Fruit fly (Drosophila melanogaster) whole organism, embryonic: Measurements from ENCODE around the gene Galphai.

ENCODE experiments used
- CG10565 ChIP-seq: fragments of 200-800 bp; sonication (Bioruptor generic); optimal IDR thresholded peaks from 3 replicates; lab custom pipeline; 2016; ENCODE audit warnings: missing biosample characterization, mild to moderate bottlenecking, missing genetic modification characterization
- CG11504 ChIP-seq: fragments of 200-800 bp; sonication (Bioruptor generic); optimal IDR thresholded peaks from 3 replicates; lab custom pipeline; 2019; ENCODE audit warnings: missing biosample characterization, mild to moderate bottlenecking, missing genetic modification characterization, moderate library complexity
- CG11695 ChIP-seq: fragments of 200-800 bp; sonication (Bioruptor generic); IDR thresholded peaks from 3 replicates; pipeline ENCODE4 v1.3.6; 2022; ENCODE audit warnings: missing biosample characterization, missing genetic modification characterization
- CG12942 ChIP-seq: fragments of 200-800 bp; sonication (Bioruptor generic); optimal IDR thresholded peaks from 3 replicates; lab custom pipeline; 2016; ENCODE audit warnings: missing biosample characterization, missing genetic modification characterization
- CG13624 ChIP-seq: fragments of 200-800 bp; sonication (Bioruptor generic); optimal IDR thresholded peaks from 2 replicates; lab custom pipeline; 2016; ENCODE audit warnings: missing biosample characterization, missing genetic modification characterization
- CG14050 ChIP-seq: fragments of 200-800 bp; sonication (Bioruptor generic); IDR thresholded peaks from 3 replicates; pipeline ENCODE4 v1.3.6; 2022; ENCODE audit warnings: missing biosample characterization, missing genetic modification characterization
- CG14710 ChIP-seq: fragments of 200-800 bp; sonication (Bioruptor generic); optimal IDR thresholded peaks from 3 replicates; lab custom pipeline; 2019; ENCODE audit warnings: missing biosample characterization, mild to moderate bottlenecking, missing genetic modification characterization, moderate library complexity
- CG15073 ChIP-seq: fragments of 200-800 bp; sonication (Bioruptor generic); optimal IDR thresholded peaks from 2 replicates; lab custom pipeline; 2016; ENCODE audit warnings: missing biosample characterization, missing genetic modification characterization
- CG16813 ChIP-seq: fragments of 200-800 bp; sonication (Bioruptor generic); IDR thresholded peaks from 3 replicates; pipeline ENCODE4 v1.3.6; 2022; ENCODE audit warnings: missing biosample characterization, missing genetic modification characterization; ENCODE audit not compliant: partially characterized antibody
- CG17568 ChIP-seq: fragments of 200-800 bp; sonication (Bioruptor generic); optimal IDR thresholded peaks from 2 replicates; lab custom pipeline; 2018; ENCODE audit warnings: missing biosample characterization, mild to moderate bottlenecking, missing genetic modification characterization, moderate library complexity
- CG2120 ChIP-seq: fragments of 200-800 bp; sonication (Bioruptor generic); optimal IDR thresholded peaks from 3 replicates; lab custom pipeline; 2016; ENCODE audit warnings: missing biosample characterization, missing genetic modification characterization
- CG2889 ChIP-seq: fragments of 200-800 bp; sonication (Bioruptor generic); IDR thresholded peaks from 3 replicates; pipeline ENCODE4 v1.3.6; 2022; ENCODE audit warnings: missing biosample characterization, missing genetic modification characterization
- CG3847 ChIP-seq: fragments of 200-800 bp; sonication (Bioruptor generic); IDR thresholded peaks from 2 replicates; pipeline ENCODE4 v1.3.6; 2022; ENCODE audit warnings: missing biosample characterization, missing genetic modification characterization
- CG4328 ChIP-seq: fragments of 200-800 bp; sonication (Bioruptor generic); optimal IDR thresholded peaks from 3 replicates; lab custom pipeline; 2017; ENCODE audit warnings: missing biosample characterization, missing genetic modification reagents, missing genetic modification characterization
- CG43689 ChIP-seq: fragments of 200-800 bp; sonication (Bioruptor generic); IDR thresholded peaks from 2 replicates; pipeline ENCODE4 v1.3.6; 2022; ENCODE audit warnings: missing biosample characterization, missing genetic modification characterization
- CG4424 ChIP-seq: fragments of 200-800 bp; sonication (Bioruptor generic); optimal IDR thresholded peaks from 3 replicates; lab custom pipeline; 2016; ENCODE audit warnings: missing biosample characterization, missing genetic modification characterization
- CG4707 ChIP-seq: fragments of 200-800 bp; sonication (Bioruptor generic); optimal IDR thresholded peaks from 2 replicates; lab custom pipeline; 2018; ENCODE audit warnings: missing biosample characterization, mild to moderate bottlenecking, missing genetic modification characterization, moderate library complexity
- CG4820 ChIP-seq: fragments of 200-800 bp; sonication (Bioruptor generic); optimal IDR thresholded peaks from 3 replicates; lab custom pipeline; 2016; ENCODE audit warnings: missing biosample characterization, missing genetic modification characterization
- CG5245 ChIP-seq: fragments of 200-800 bp; sonication (Bioruptor generic); optimal IDR thresholded peaks from 3 replicates; lab custom pipeline; 2016; ENCODE audit warnings: missing biosample characterization, missing genetic modification characterization
- CG8924 ChIP-seq: fragments of 200-800 bp; optimal IDR thresholded peaks from 3 replicates; lab custom pipeline; 2019; ENCODE audit warnings: missing biosample characterization, mild to moderate bottlenecking, missing genetic modification characterization, moderate library complexity
- CkIIα-i1 ChIP-seq: fragments of 200-800 bp; sonication (Bioruptor generic); IDR thresholded peaks from 2 replicates; pipeline ENCODE4 v1.3.6; 2022; ENCODE audit warnings: missing biosample characterization, missing genetic modification characterization
- Dp ChIP-seq: fragments of 200-800 bp; sonication (Bioruptor generic); optimal IDR thresholded peaks from 2 replicates; lab custom pipeline; 2018; ENCODE audit warnings: missing biosample characterization, mild to moderate bottlenecking, missing genetic modification characterization, moderate library complexity
- E2f1 ChIP-seq: fragments of 200-800 bp; sonication (Bioruptor generic); IDR thresholded peaks from 2 replicates; pipeline ENCODE4 v1.3.6; 2022; ENCODE audit warnings: missing biosample characterization, missing genetic modification characterization
- E2f2 ChIP-seq: fragments of 200-800 bp; sonication (Bioruptor generic); IDR thresholded peaks from 2 replicates; pipeline ENCODE4 v1.3.6; 2022; ENCODE audit warnings: missing biosample characterization, missing genetic modification characterization
- Eip74EF ChIP-seq, 2 experiments: fragments of 200-800 bp in 1 of 2; fragments of >200 bp in 1 of 2; sonication (Bioruptor generic) in 1 of 2; optimal IDR thresholded peaks; 2 replicates each; lab custom pipeline; 2017 to 2019; ENCODE audit warnings: missing biosample characterization in 2 of 2, missing genetic modification characterization in 2 of 2, mild to moderate bottlenecking in 1 of 2, moderate library complexity in 1 of 2
- H15 ChIP-seq: fragments of 200-800 bp; sonication (Bioruptor generic); IDR thresholded peaks from 3 replicates; pipeline ENCODE4 v1.3.6; 2022; ENCODE audit warnings: missing biosample characterization, missing genetic modification characterization
- HLH4C ChIP-seq: fragments of 200-800 bp; sonication (Bioruptor generic); IDR thresholded peaks from 3 replicates; pipeline ENCODE4 v1.3.6; 2022; ENCODE audit warnings: missing biosample characterization, missing genetic modification characterization; ENCODE audit not compliant: partially characterized antibody
- HmgZ ChIP-seq: fragments of 200-800 bp; sonication (Bioruptor generic); optimal IDR thresholded peaks from 2 replicates; lab custom pipeline; 2018; ENCODE audit warnings: missing biosample characterization, mild to moderate bottlenecking, missing genetic modification characterization
- Lim3 ChIP-seq: fragments of 200-800 bp; sonication (Bioruptor generic); IDR thresholded peaks from 2 replicates; pipeline ENCODE4 v1.3.6; 2022; ENCODE audit warnings: missing biosample characterization, missing genetic modification characterization
- Max ChIP-seq: fragments of 200-800 bp; sonication (Bioruptor generic); optimal IDR thresholded peaks from 2 replicates; lab custom pipeline; 2016; ENCODE audit warnings: missing biosample characterization, mild to moderate bottlenecking, missing genetic modification characterization
- NFAT ChIP-seq: fragments of 200-800 bp; sonication (Bioruptor generic); IDR thresholded peaks from 2 replicates; pipeline ENCODE4 v1.3.6; 2022; ENCODE audit warnings: missing biosample characterization, missing genetic modification characterization
- Pdp1 ChIP-seq, 2 experiments: fragments of 200-800 bp; sonication (Bioruptor generic); optimal IDR thresholded peaks; 3 replicates each; lab custom pipeline; 2016; ENCODE audit warnings: missing biosample characterization in 2 of 2, missing genetic modification characterization in 2 of 2, mild to moderate bottlenecking in 1 of 2, moderate library complexity in 1 of 2
- Ptx1 ChIP-seq: fragments of 200-800 bp; sonication (Bioruptor generic); IDR thresholded peaks from 2 replicates; pipeline ENCODE4 v1.3.6; 2022; ENCODE audit warnings: missing biosample characterization, missing genetic modification characterization
- Spps ChIP-seq: fragments of 200-800 bp; sonication (Bioruptor generic); optimal IDR thresholded peaks from 2 replicates; lab custom pipeline; 2018; ENCODE audit warnings: missing biosample characterization, mild to moderate bottlenecking, missing genetic modification characterization
- bab2 ChIP-seq: fragments of 200-800 bp; sonication (Bioruptor generic); optimal IDR thresholded peaks from 2 replicates; lab custom pipeline; 2016; ENCODE audit warnings: missing biosample characterization, missing genetic modification characterization
- da ChIP-seq: fragments of 200-800 bp; sonication (Bioruptor generic); optimal IDR thresholded peaks from 2 replicates; lab custom pipeline; 2016; ENCODE audit warnings: missing biosample characterization, missing genetic modification characterization
- dan ChIP-seq: fragments of 200-800 bp; sonication (Bioruptor generic); IDR thresholded peaks from 2 replicates; pipeline ENCODE4 v1.3.6; 2022; ENCODE audit warnings: missing biosample characterization, missing genetic modification characterization
- dysf ChIP-seq: fragments of 200-800 bp; sonication (Bioruptor generic); IDR thresholded peaks from 3 replicates; pipeline ENCODE4 v1.3.6; 2022; ENCODE audit warnings: missing biosample characterization, missing genetic modification characterization
- gsb-n ChIP-seq: fragments of 200-800 bp; sonication (Bioruptor generic); optimal IDR thresholded peaks from 3 replicates; lab custom pipeline; 2018; ENCODE audit warnings: missing biosample characterization, mild to moderate bottlenecking, missing genetic modification characterization
- ham ChIP-seq: fragments of 200-800 bp; sonication (Bioruptor generic); IDR thresholded peaks from 2 replicates; pipeline ENCODE4 v1.3.6; 2022; ENCODE audit warnings: missing biosample characterization, missing genetic modification characterization
- her ChIP-seq: fragments of 200-800 bp; sonication (Bioruptor generic); optimal IDR thresholded peaks from 2 replicates; lab custom pipeline; 2016; ENCODE audit warnings: missing biosample characterization, missing genetic modification characterization
- lov ChIP-seq, 2 experiments: fragments of 200-800 bp in 1 of 2; fragments of >200 bp in 1 of 2; sonication (Bioruptor generic) in 1 of 2; IDR thresholded peaks in 1 of 2; optimal IDR thresholded peaks in 1 of 2; 2 replicates in 1 of 2; 3 replicates in 1 of 2; pipeline versions ENCODE4 v1.3.6 to Lab custom; 2017 to 2022; ENCODE audit warnings: missing biosample characterization in 1 of 2, missing genetic modification characterization in 1 of 2
- pita ChIP-seq: fragments of 200-800 bp; sonication (Bioruptor generic); optimal IDR thresholded peaks from 2 replicates; lab custom pipeline; 2017; ENCODE audit warnings: missing biosample characterization, mild to moderate bottlenecking, missing genetic modification characterization
- sc ChIP-seq, 3 experiments: fragments of >200 bp in 2 of 3; fragments of 200-800 bp in 1 of 3; sonication (Bioruptor generic) in 1 of 3; optimal IDR thresholded peaks; 2 replicates in 2 of 3; 3 replicates in 1 of 3; lab custom pipeline; 2017; ENCODE audit warnings: mild to moderate bottlenecking in 1 of 3, missing biosample characterization in 1 of 3, missing genetic modification characterization in 1 of 3, missing genetic modification reagents in 1 of 3
- schlank ChIP-seq: fragments of 200-800 bp; sonication (Bioruptor generic); optimal IDR thresholded peaks from 2 replicates; lab custom pipeline; 2018; ENCODE audit warnings: missing biosample characterization, mild to moderate bottlenecking, missing genetic modification characterization
- sens ChIP-seq: fragments of 200-800 bp; sonication (Bioruptor generic); peaks from one replicate; lab custom pipeline; 2016; ENCODE audit warnings: missing biosample characterization, missing genetic modification characterization
- slp2 ChIP-seq: fragments of 200-800 bp; sonication (Bioruptor generic); optimal IDR thresholded peaks from 2 replicates; lab custom pipeline; 2016; ENCODE audit warnings: missing biosample characterization, missing genetic modification characterization
- so ChIP-seq: fragments of 200-800 bp; sonication (Bioruptor generic); IDR thresholded peaks from 3 replicates; pipeline ENCODE4 v1.3.6; 2022; ENCODE audit warnings: missing biosample characterization, missing genetic modification characterization
- stwl ChIP-seq: fragments of 200-800 bp; sonication (Bioruptor generic); optimal IDR thresholded peaks from 3 replicates; lab custom pipeline; 2018; ENCODE audit warnings: missing biosample characterization, mild to moderate bottlenecking, missing genetic modification characterization, moderate library complexity
- unpg ChIP-seq: fragments of 200-800 bp; sonication (Bioruptor generic); optimal IDR thresholded peaks from 3 replicates; lab custom pipeline; 2018; ENCODE audit warnings: missing biosample characterization, mild to moderate bottlenecking, missing genetic modification characterization, moderate library complexity

The Galphai gene

dm6 chr3L:6981823-6982222, 2.0 kb upstream of the Galphai start (continued):
- TF ChIP-seq HLH4C, result no peak
- no peak for TF ChIP-seq CG17568
- TF ChIP-seq CG43689 (GFP tag; lab: Robert Waterston, UW), result no peak
- no peak for TF ChIP-seq CG2120 (GFP tag; lab: Kevin White, UChicago)
- peak; percentile 32 for TF ChIP-seq gsb-n (tag; lab: Kevin White, UChicago)
- TF ChIP-seq ham (GFP tag; lab: Robert Waterston, UW), result no peak
- TF ChIP-seq CG10565, result no peak
- TF ChIP-seq lov (optimal IDR thresholded peaks at IDR 0.05; lab: Kevin White, UChicago), result no peak
- TF ChIP-seq lov (GFP tag; IDR thresholded peaks at IDR 0.05; lab: Robert Waterston, UW), result no peak
- no peak for TF ChIP-seq CG4707 (GFP tag; lab: Kevin White, UChicago)
- TF ChIP-seq CG11695, result 0 out of 3 replicates have a peak, but pooled peaks have one; percentile 36
- TF ChIP-seq Eip74EF (GFP tag; optimal IDR thresholded peaks at IDR 0.05; lab: Kevin White, UChicago), result no peak
- TF ChIP-seq slp2 (GFP tag; lab: Kevin White, UChicago), result no peak
- no peak for TF ChIP-seq CG16813 (GFP tag; lab: Robert Waterston, UW)
- TF ChIP-seq sc (optimal IDR thresholded peaks at IDR 0.05; lab: Kevin White, UChicago), result no peak
- peak; percentile 47 for TF ChIP-seq sc (GFP tag; optimal IDR thresholded peaks at IDR 0.05; lab: Kevin White, UChicago)
- no peak for TF ChIP-seq da (GFP tag; lab: Kevin White, UChicago)
- TF ChIP-seq schlank (tag; lab: Kevin White, UChicago), result no peak
- TF ChIP-seq HmgZ (tag; lab: Kevin White, UChicago), result no peak
- TF ChIP-seq NFAT, result no peak
- TF ChIP-seq her (GFP tag; lab: Kevin White, UChicago), result no peak
- TF ChIP-seq CG4820 (GFP tag; lab: Kevin White, UChicago), result peak; percentile 43
- no peak for TF ChIP-seq CkIIα-i1
- TF ChIP-seq Dp, result no peak
- no peak for TF ChIP-seq CG14050 (GFP tag; lab: Robert Waterston, UW)
- TF ChIP-seq CG13624, result no peak
- peak; percentile 3 to 36 for TF ChIP-seq Pdp1 (GFP tag; optimal IDR thresholded peaks at IDR 0.05; lab: Kevin White, UChicago)
- no peak for TF ChIP-seq CG15073 (GFP tag; lab: Kevin White, UChicago)
- TF ChIP-seq CG8924 (tag; lab: Kevin White, UChicago), result peak; percentile 68
- TF ChIP-seq E2f2 (GFP tag; lab: Robert Waterston, UW), result no peak; the same call in 1 of the 2 replicates
- peak; percentile 87 for TF ChIP-seq sens
- TF ChIP-seq CG5245 (GFP tag; lab: Kevin White, UChicago), result no peak
- 0 out of 2 replicates have a peak, but pooled peaks have one; percentile 42 for TF ChIP-seq E2f1
- TF ChIP-seq Spps, result no peak
- TF ChIP-seq pita (GFP tag; lab: Kevin White, UChicago), result no peak
- TF ChIP-seq CG11504 (tag; lab: Kevin White, UChicago), result peak; percentile 49
- peak; percentile 40; the same call in 1 of the 3 replicates for TF ChIP-seq dysf (GFP tag; lab: Robert Waterston, UW)
- TF ChIP-seq so (GFP tag; lab: Robert Waterston, UW), result no peak
- no peak for TF ChIP-seq stwl (tag; lab: Kevin White, UChicago)
- peak; percentile 44 for TF ChIP-seq bab2 (GFP tag; lab: Kevin White, UChicago)
- TF ChIP-seq CG3847 (GFP tag; lab: Robert Waterston, UW), result no peak
- TF ChIP-seq Ptx1 (GFP tag; lab: Robert Waterston, UW), result 0 out of 2 replicates have a peak, but pooled peaks have one; percentile 47
- no peak for TF ChIP-seq H15 (GFP tag; lab: Robert Waterston, UW)
- TF ChIP-seq dan, result peak; percentile 40
- no peak for TF ChIP-seq CG4328 (GFP tag; lab: Kevin White, UChicago)
- TF ChIP-seq CG4424 (GFP tag; lab: Kevin White, UChicago), result peak; percentile 46
- no peak for TF ChIP-seq Lim3 (GFP tag; lab: Robert Waterston, UW)
- no peak for TF ChIP-seq Max
- peak; percentile 2 for TF ChIP-seq CG12942 (GFP tag; lab: Kevin White, UChicago)
- peak; percentile 48 for TF ChIP-seq unpg (GFP tag; lab: Kevin White, UChicago)
- peak; percentile 57 for TF ChIP-seq CG14710
- TF ChIP-seq CG2889 (GFP tag; lab: Robert Waterston, UW), result no peak
